Worm (Caenorhabditis elegans) whole organism, early embryonic: ENCODE data around the gene C50B8.6.

Source experiments
- B0310.2 ChIP-seq: sonication (generic microtip); optimal IDR thresholded peaks from 2 replicates; lab custom pipeline; 2016; ENCODE audit warnings: mild to moderate bottlenecking, missing genetic modification characterization, missing compliant biosample characterization
- F13C5.2 ChIP-seq: sonication (generic microtip); optimal IDR thresholded peaks from 2 replicates; lab custom pipeline; 2017; ENCODE audit warnings: mild to moderate bottlenecking, missing genetic modification characterization, inconsistent platforms, missing compliant biosample characterization
- aly-1 ChIP-seq: sonication (generic microtip); optimal IDR thresholded peaks from 2 replicates; lab custom pipeline; 2016; ENCODE audit warnings: missing genetic modification characterization, missing compliant biosample characterization
- ama-1 ChIP-seq: fragments of 150-350 bp; optimal IDR thresholded peaks from 2 replicates; lab custom pipeline; 2014
- ceh-13 ChIP-seq: fragments of 200-800 bp; sonication (Bioruptor generic); optimal IDR thresholded peaks from 2 replicates; lab custom pipeline; 2018; ENCODE audit warnings: mild to moderate bottlenecking, missing genetic modification characterization, missing compliant biosample characterization
- ceh-36 ChIP-seq: sonication (generic microtip); optimal IDR thresholded peaks from 2 replicates; lab custom pipeline; 2016; ENCODE audit warnings: missing genetic modification characterization, inconsistent platforms, missing compliant biosample characterization
- ets-7 ChIP-seq: sonication (generic microtip); optimal IDR thresholded peaks from 2 replicates; lab custom pipeline; 2016; ENCODE audit warnings: missing genotype, missing genetic modification characterization, missing compliant biosample characterization
- flt-1 ChIP-seq: fragments of 200-800 bp; sonication (Bioruptor generic); IDR thresholded peaks from 2 replicates; pipeline ENCODE4 v1.3.6; 2022; ENCODE audit warnings: missing genetic modification characterization, missing compliant biosample characterization
- hmbx-1 ChIP-seq: sonication (generic microtip); optimal IDR thresholded peaks from 2 replicates; lab custom pipeline; 2016; ENCODE audit warnings: mild to moderate bottlenecking, missing genetic modification characterization, missing compliant biosample characterization
- hmg-4 ChIP-seq: fragments of 200-800 bp; sonication (Bioruptor generic); optimal IDR thresholded peaks from 2 replicates; lab custom pipeline; 2018; ENCODE audit warnings: mild to moderate bottlenecking, missing genetic modification characterization, missing compliant biosample characterization
- pes-1 ChIP-seq: fragments of 200-800 bp; sonication (Bioruptor generic); IDR thresholded peaks from 2 replicates; pipeline ENCODE4 v1.3.6; 2022; ENCODE audit warnings: missing genetic modification reagents, missing genetic modification characterization, missing compliant biosample characterization
- scrt-1 ChIP-seq: fragments of 200-800 bp; sonication (Bioruptor generic); IDR thresholded peaks from 2 replicates; pipeline ENCODE4 v1.3.6; 2022; ENCODE audit warnings: missing genetic modification characterization, missing compliant biosample characterization
- sea-1 ChIP-seq: fragments of 200-800 bp; sonication (Bioruptor generic); conservative IDR thresholded peaks from 2 replicates; pipeline ENCODE4 v1.3.6; 2022; ENCODE audit warnings: missing genetic modification characterization, missing compliant biosample characterization
- tbx-11 ChIP-seq: fragments of 200-800 bp; sonication (Bioruptor generic); IDR thresholded peaks from 2 replicates; pipeline ENCODE4 v1.3.6; 2022; ENCODE audit warnings: missing genetic modification characterization, missing compliant biosample characterization
- tbx-37 ChIP-seq: fragments of 200-800 bp; sonication (Bioruptor generic); conservative IDR thresholded peaks from 2 replicates; pipeline ENCODE4 v1.3.6; 2022; ENCODE audit warnings: missing genetic modification reagents, missing genetic modification characterization, missing compliant biosample characterization
- tra-4 ChIP-seq: sonication (generic microtip); optimal IDR thresholded peaks from 2 replicates; lab custom pipeline; 2017; ENCODE audit warnings: missing genetic modification characterization, missing compliant biosample characterization

C50B8.6 gene

DNA sequence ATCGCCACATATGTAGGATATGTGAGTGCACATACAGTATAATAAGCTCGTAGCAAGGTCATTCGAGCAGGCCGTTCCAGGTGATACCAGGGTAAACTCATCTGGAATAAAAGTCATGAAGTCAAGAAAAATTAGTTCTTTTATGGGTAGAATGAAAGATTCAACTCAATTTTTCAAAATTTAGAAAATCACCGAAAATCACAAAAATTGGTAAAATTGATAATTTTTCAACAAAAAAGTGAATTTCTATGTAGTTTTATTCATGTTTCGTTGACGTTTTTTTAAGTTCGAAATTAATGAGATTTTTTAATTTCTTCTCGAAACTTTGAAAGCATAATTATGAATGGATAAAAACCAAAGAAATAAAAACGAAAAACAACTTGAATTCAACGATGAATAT, 42.9 kb downstream of the C50B8.6 start, which contains the start of gene F53F4.16:
Gene F53F4.16 (minus strand): TSS at position 101 of the 400 bp plus-strand sequence.
- TF ChIP-seq flt-1 (GFP tag; lab: Robert Waterston, UW) (no peak), scrt-1 (GFP tag; lab: Robert Waterston, UW) (no peak), ets-7 (tag; lab: Kevin White, UChicago) (no peak), tra-4 (tag; lab: Kevin White, UChicago) (no peak), aly-1 (tag; lab: Kevin White, UChicago) (no peak), pes-1 (GFP tag; lab: Robert Waterston, UW) (no peak), F13C5.2 (tag; lab: Kevin White, UChicago) (no peak), sea-1 (GFP tag; lab: Robert Waterston, UW) (no peak), tbx-11 (GFP tag; lab: Robert Waterston, UW) (no peak), B0310.2 (tag; lab: Kevin White, UChicago) (no peak), ceh-13 (no peak), ama-1 (lab: Kevin White, UChicago) (no peak), ceh-36 (tag; lab: Kevin White, UChicago) (no peak)

DNA sequence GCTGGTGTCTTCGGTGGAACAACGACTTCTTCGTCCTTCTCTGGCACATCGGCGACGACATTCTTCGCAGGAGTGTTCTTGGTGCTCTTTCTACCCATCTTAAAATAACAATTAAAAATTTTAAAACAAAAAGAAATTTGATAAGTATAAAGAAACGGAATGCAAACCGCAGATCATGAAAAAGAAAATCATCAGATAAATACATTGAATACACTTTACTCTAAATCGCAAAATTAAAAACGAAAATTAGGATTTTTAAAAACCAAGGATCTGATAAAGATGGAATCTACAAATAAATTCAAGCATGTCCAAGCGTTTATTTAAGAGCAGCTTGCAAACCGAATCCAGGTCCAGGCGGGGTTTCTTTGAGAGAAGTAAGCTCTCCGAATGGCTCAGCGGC, 45.7 kb downstream of the C50B8.6 start, which contains the start of gene F53F4.11:
Gene F53F4.11 (minus strand): TSS at position 101 of the 400 bp plus-strand sequence.
- TF ChIP-seq hmg-4: no peak
- TF ChIP-seq aly-1 (tag; lab: Kevin White, UChicago): no peak
- no peak for TF ChIP-seq scrt-1 (GFP tag; lab: Robert Waterston, UW)
- no peak for TF ChIP-seq tbx-37 (GFP tag; lab: Robert Waterston, UW)
- TF ChIP-seq ama-1 (lab: Kevin White, UChicago): no peak
- TF ChIP-seq pes-1 (GFP tag; lab: Robert Waterston, UW): no peak
- TF ChIP-seq hmbx-1 (tag; lab: Kevin White, UChicago): no peak
- TF ChIP-seq sea-1 (GFP tag; lab: Robert Waterston, UW): no peak
- no peak for TF ChIP-seq F13C5.2 (tag; lab: Kevin White, UChicago)
- TF ChIP-seq tbx-11 (GFP tag; lab: Robert Waterston, UW): no peak
- TF ChIP-seq B0310.2 (tag; lab: Kevin White, UChicago): no peak
- no peak for TF ChIP-seq tra-4 (tag; lab: Kevin White, UChicago)

DNA sequence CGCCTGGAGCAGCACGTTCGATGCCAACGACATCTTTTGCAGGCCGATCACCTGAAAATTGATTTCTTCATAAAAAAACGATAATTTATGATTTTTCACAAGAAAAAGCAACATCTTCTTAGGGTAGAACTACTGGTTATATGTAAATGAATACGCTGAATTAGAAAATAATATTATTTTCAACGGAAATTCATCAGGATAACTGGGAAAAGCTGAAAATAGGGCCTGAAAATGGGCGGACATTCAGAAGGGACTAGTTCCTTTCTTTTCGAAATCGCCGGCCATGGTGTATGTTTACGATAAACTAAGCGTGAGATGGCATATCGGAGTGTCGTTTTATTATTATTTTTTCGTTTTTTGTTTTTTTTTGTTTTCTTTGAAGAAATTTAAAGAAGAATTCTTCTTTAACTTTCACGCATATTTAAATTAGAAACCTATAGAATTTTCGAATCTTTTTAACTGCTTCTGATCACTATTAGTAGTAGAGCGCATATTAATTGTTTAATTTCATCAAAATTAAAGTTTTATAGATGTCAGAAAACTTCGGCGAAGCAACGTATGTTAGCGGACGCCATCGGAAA, 46.8 kb downstream of the C50B8.6 start, which contains the start of the genes nduv-2 and F53F4.12:
Gene nduv-2 (minus strand): TSS at position 51 of the 581 bp plus-strand sequence.
Gene F53F4.12 (plus strand): TSS at position 531 of the 581 bp plus-strand sequence.
- no peak for TF ChIP-seq tbx-37 (GFP tag; lab: Robert Waterston, UW)
- TF ChIP-seq flt-1 (GFP tag; lab: Robert Waterston, UW): no peak
- no peak for TF ChIP-seq ceh-36 (tag; lab: Kevin White, UChicago)

DNA sequence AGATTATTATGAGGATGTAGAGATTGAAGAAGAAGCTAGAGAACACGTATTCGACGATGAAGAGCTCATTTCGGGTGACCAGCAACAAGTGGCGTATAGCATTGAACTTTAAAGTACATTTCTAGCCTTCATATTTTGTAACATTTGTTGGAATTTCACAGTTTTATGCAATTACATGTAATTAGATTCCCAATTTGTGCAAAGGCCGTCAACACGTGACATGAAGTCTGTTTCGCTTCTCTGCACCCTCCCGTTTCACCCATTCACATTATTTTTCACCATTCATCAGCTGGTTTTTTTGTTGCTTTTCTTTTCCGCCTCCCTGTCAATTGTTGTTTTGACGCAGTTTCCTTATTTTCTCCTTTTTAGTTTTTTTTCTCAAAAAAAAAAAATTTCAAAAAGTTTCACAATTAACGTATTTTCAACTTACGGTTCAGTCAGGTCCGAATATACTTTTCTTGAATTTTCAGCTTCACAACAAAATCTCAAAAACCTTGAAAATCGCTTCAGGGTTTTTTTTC, 48.4 kb downstream of the C50B8.6 start, which contains the start of gene sde-2:
Gene sde-2 (plus strand): TSS at position 471 of the 521 bp plus-strand sequence.
- TF ChIP-seq ama-1 (lab: Kevin White, UChicago) (no peak), ceh-36 (tag; lab: Kevin White, UChicago) (no peak), ceh-13 (no peak), tbx-11 (GFP tag; lab: Robert Waterston, UW) (no peak), tbx-37 (GFP tag; lab: Robert Waterston, UW) (no peak), ets-7 (tag; lab: Kevin White, UChicago) (no peak), hmg-4 (no peak), flt-1 (GFP tag; lab: Robert Waterston, UW) (no peak), scrt-1 (GFP tag; lab: Robert Waterston, UW) (no peak), F13C5.2 (tag; lab: Kevin White, UChicago) (no peak), pes-1 (GFP tag; lab: Robert Waterston, UW) (no peak)
